Worm (Caenorhabditis elegans) whole organism, L1 larva: ENCODE results near the gene C50F7.5.

Source experiments
- egl-27 ChIP-seq, 2 experiments: fragments of 150-350 bp in 1 of 2; sonication (generic microtip); optimal IDR thresholded peaks; 3 replicates each; lab custom pipeline; 2017 to 2018; ENCODE audit warnings: missing biosample characterization in 2 of 2, missing genetic modification characterization in 2 of 2, missing genetic modification reagents in 2 of 2
- elt-2 ChIP-seq: sonication (generic microtip); optimal IDR thresholded peaks from 2 replicates; lab custom pipeline; 2016; ENCODE audit warnings: missing genetic modification characterization, mild to moderate bottlenecking, inconsistent platforms, missing compliant biosample characterization, missing genetic modification reagents
- fkh-8 ChIP-seq: sonication (generic microtip); optimal IDR thresholded peaks from 2 replicates; lab custom pipeline; 2016; ENCODE audit warnings: mild to moderate bottlenecking, missing genetic modification characterization, missing compliant biosample characterization
- lin-39 ChIP-seq: fragments of 150-350 bp; optimal IDR thresholded peaks from 2 replicates; lab custom pipeline; 2014; ENCODE audit warnings: missing biosample characterization, missing genetic modification reagents, missing genetic modification characterization

ce11 chrIV:7731960-7732359 is 5.4 kb downstream of the C50F7.5 start, which contains the start of the genes C50F7.9 and C50F7.3:
- TF ChIP-seq lin-39 (tag; lab: Kevin White, UChicago) (no peak), fkh-8 (tag; lab: Kevin White, UChicago) (no peak), elt-2 (tag; lab: Kevin White, UChicago) (no peak), egl-27 (tag; optimal IDR thresholded peaks at IDR 0.05; lab: Kevin White, UChicago) (no peak)
